Fruit fly (Drosophila melanogaster): ENCODE results near the gene CG5050.

- TF ChIP-seq Dll (optimal IDR thresholded peaks at IDR 0.05) (no peak), CG8478 (optimal IDR thresholded peaks at IDR 0.05) (no peak), pan (optimal IDR thresholded peaks at IDR 0.05) (no peak), psq (optimal IDR thresholded peaks at IDR 0.05) (no peak)
Measured at dm6 chr2L:17477710-17478109, 25.0 kb downstream of the CG5050 start, which contains the start of gene cass.
